Fruit fly (Drosophila melanogaster) whole organism, prepupa: ENCODE measurements around the gene Tudor-SN.

Source experiments
- CG10631 ChIP-seq: fragments of 200-800 bp; sonication (Bioruptor generic); optimal IDR thresholded peaks from 2 replicates; lab custom pipeline; 2016; ENCODE audit warnings: missing biosample characterization, missing genetic modification characterization
- CG10669 ChIP-seq: fragments of 200-800 bp; sonication (Bioruptor generic); optimal IDR thresholded peaks from 3 replicates; lab custom pipeline; 2018; ENCODE audit warnings: missing biosample characterization, mild to moderate bottlenecking, missing genetic modification characterization, moderate library complexity
- CG11762 ChIP-seq: fragments of 200-800 bp; sonication (Bioruptor generic); optimal IDR thresholded peaks from 3 replicates; lab custom pipeline; 2016; ENCODE audit warnings: missing biosample characterization, missing genetic modification characterization; ENCODE audit not compliant: insufficient read depth
- CG11902 ChIP-seq: fragments of 200-800 bp; sonication (Bioruptor generic); optimal IDR thresholded peaks from 3 replicates; lab custom pipeline; 2016; ENCODE audit warnings: missing biosample characterization, missing genetic modification characterization
- CG15336 ChIP-seq: fragments of 200-800 bp; sonication (Bioruptor generic); IDR thresholded peaks from 2 replicates; pipeline ENCODE4 v1.3.6; 2022; ENCODE audit warnings: missing biosample characterization, missing genetic modification characterization
- CG1621 ChIP-seq: fragments of 200-800 bp; sonication (Bioruptor generic); optimal IDR thresholded peaks from 3 replicates; lab custom pipeline; 2018; ENCODE audit warnings: missing biosample characterization, mild to moderate bottlenecking, missing genetic modification characterization
- CG16779 ChIP-seq: fragments of 200-800 bp; sonication (Bioruptor generic); optimal IDR thresholded peaks from 3 replicates; lab custom pipeline; 2017; ENCODE audit warnings: missing biosample characterization, mild to moderate bottlenecking, missing genetic modification characterization
- CG3032 ChIP-seq: fragments of 200-800 bp; optimal IDR thresholded peaks from 2 replicates; lab custom pipeline; 2019; ENCODE audit warnings: missing biosample characterization, mild to moderate bottlenecking, missing genetic modification characterization, moderate library complexity
- CG31627 ChIP-seq: fragments of 200-800 bp; sonication (Bioruptor generic); optimal IDR thresholded peaks from 3 replicates; lab custom pipeline; 2016; ENCODE audit warnings: missing biosample characterization, missing genetic modification characterization
- CG32006 ChIP-seq: fragments of 200-800 bp; sonication (Bioruptor generic); optimal IDR thresholded peaks from 3 replicates; lab custom pipeline; 2017; ENCODE audit warnings: missing biosample characterization, mild to moderate bottlenecking, missing genetic modification characterization
- CG34406 ChIP-seq: fragments of 200-800 bp; sonication (Bioruptor generic); optimal IDR thresholded peaks from 3 replicates; lab custom pipeline; 2016; ENCODE audit warnings: missing biosample characterization, missing genetic modification characterization
- CG3919 ChIP-seq: fragments of 200-800 bp; sonication (Bioruptor generic); optimal IDR thresholded peaks from 3 replicates; lab custom pipeline; 2016; ENCODE audit warnings: missing biosample characterization, missing genetic modification characterization
- CG6163 ChIP-seq: fragments of 200-800 bp; sonication (Bioruptor generic); IDR thresholded peaks from 3 replicates; pipeline ENCODE4 v1.3.6; 2022; ENCODE audit warnings: missing biosample characterization, missing genetic modification characterization
- CG6276 ChIP-seq: fragments of 200-800 bp; sonication (Bioruptor generic); optimal IDR thresholded peaks from 2 replicates; lab custom pipeline; 2017; ENCODE audit warnings: missing biosample characterization, mild to moderate bottlenecking, missing genetic modification characterization
- CG6792 ChIP-seq: fragments of 200-800 bp; sonication (Bioruptor generic); optimal IDR thresholded peaks from 3 replicates; lab custom pipeline; 2016; ENCODE audit warnings: missing biosample characterization, missing genetic modification characterization
- CG6854 ChIP-seq: fragments of 200-800 bp; sonication (Bioruptor generic); optimal IDR thresholded peaks from 2 replicates; lab custom pipeline; 2017; ENCODE audit warnings: missing biosample characterization, mild to moderate bottlenecking, missing genetic modification characterization
- CG8119 ChIP-seq: fragments of 200-800 bp; sonication (Bioruptor generic); IDR thresholded peaks from 3 replicates; pipeline ENCODE4 v1.3.6; 2022; ENCODE audit warnings: missing biosample characterization, missing genetic modification characterization
- CG8632 ChIP-seq: fragments of 200-800 bp; sonication (Bioruptor generic); optimal IDR thresholded peaks from 3 replicates; lab custom pipeline; 2016; ENCODE audit warnings: missing biosample characterization, missing genetic modification characterization
- CG9139 ChIP-seq: fragments of 200-800 bp; sonication (Bioruptor generic); optimal IDR thresholded peaks from 3 replicates; lab custom pipeline; 2017; ENCODE audit warnings: missing biosample characterization, mild to moderate bottlenecking, missing genetic modification characterization
- Eip78C ChIP-seq: fragments of 200-800 bp; sonication (Bioruptor generic); peaks from one replicate; lab custom pipeline; 2016; ENCODE audit warnings: missing biosample characterization, missing genetic modification characterization
- Eip93F ChIP-seq: fragments of 200-800 bp; sonication (Bioruptor generic); optimal IDR thresholded peaks from 2 replicates; lab custom pipeline; 2016; ENCODE audit warnings: missing biosample characterization, mild to moderate bottlenecking, missing genetic modification characterization
- Gug ChIP-seq: fragments of 200-800 bp; sonication (Bioruptor generic); IDR thresholded peaks from 2 replicates; pipeline ENCODE4 v1.3.6; 2022; ENCODE audit warnings: missing biosample characterization, missing genetic modification characterization
- Hr4 ChIP-seq: fragments of 200-800 bp; sonication (Bioruptor generic); optimal IDR thresholded peaks from 3 replicates; lab custom pipeline; 2016; ENCODE audit warnings: missing biosample characterization, missing genetic modification characterization
- Lpt ChIP-seq: fragments of 200-800 bp; sonication (Bioruptor generic); optimal IDR thresholded peaks from 3 replicates; lab custom pipeline; 2016; ENCODE audit warnings: missing biosample characterization, missing genetic modification characterization
- Sox102F ChIP-seq: fragments of 200-800 bp; sonication (Bioruptor generic); optimal IDR thresholded peaks from 2 replicates; lab custom pipeline; 2016; ENCODE audit warnings: missing biosample characterization, mild to moderate bottlenecking, missing genetic modification characterization
- Sox14 ChIP-seq: fragments of 200-800 bp; sonication (Bioruptor generic); optimal IDR thresholded peaks from 3 replicates; lab custom pipeline; 2016; ENCODE audit warnings: missing biosample characterization, missing genetic modification characterization
- Sox15 ChIP-seq: fragments of 200-800 bp; sonication (Bioruptor generic); optimal IDR thresholded peaks from 3 replicates; lab custom pipeline; 2016; ENCODE audit warnings: missing biosample characterization, missing genetic modification characterization
- achi ChIP-seq: fragments of 200-800 bp; sonication (Bioruptor generic); optimal IDR thresholded peaks from 3 replicates; lab custom pipeline; 2016; ENCODE audit warnings: missing biosample characterization, missing genetic modification characterization
- acj6 ChIP-seq: fragments of 200-800 bp; sonication (Bioruptor generic); optimal IDR thresholded peaks from 3 replicates; lab custom pipeline; 2016; ENCODE audit warnings: missing biosample characterization, missing genetic modification characterization
- cyc ChIP-seq: fragments of 200-800 bp; sonication (Bioruptor generic); optimal IDR thresholded peaks from 3 replicates; lab custom pipeline; 2016; ENCODE audit warnings: missing biosample characterization, missing genetic modification characterization
- dsx ChIP-seq: fragments of 200-800 bp; optimal IDR thresholded peaks from 3 replicates; lab custom pipeline; 2019; ENCODE audit warnings: missing biosample characterization, mild to moderate bottlenecking, missing genetic modification characterization, moderate library complexity; ENCODE audit not compliant: poor library complexity, severe bottlenecking
- eg ChIP-seq: fragments of 200-800 bp; sonication (Bioruptor generic); IDR thresholded peaks from 3 replicates; pipeline ENCODE4 v1.3.6; 2022; ENCODE audit warnings: missing biosample characterization, missing genetic modification characterization
- fd85E ChIP-seq: fragments of 200-800 bp; sonication (Bioruptor generic); optimal IDR thresholded peaks from 3 replicates; lab custom pipeline; 2016; ENCODE audit warnings: missing biosample characterization, missing genetic modification characterization
- salr ChIP-seq, 2 experiments: fragments of 200-800 bp; sonication (Bioruptor generic); optimal IDR thresholded peaks; 3 replicates each; lab custom pipeline; 2016 to 2018; ENCODE audit warnings: missing biosample characterization in 2 of 2, missing genetic modification characterization in 2 of 2, mild to moderate bottlenecking in 1 of 2
- spab ChIP-seq: fragments of 200-800 bp; sonication (Bioruptor generic); optimal IDR thresholded peaks from 2 replicates; lab custom pipeline; 2017; ENCODE audit warnings: missing biosample characterization, mild to moderate bottlenecking, missing genetic modification characterization, missing genetic modification reagents
- ss ChIP-seq, 2 experiments: fragments of 200-800 bp; sonication (Bioruptor generic); optimal IDR thresholded peaks; 2 replicates in 1 of 2; 3 replicates in 1 of 2; lab custom pipeline; 2017 to 2018; ENCODE audit warnings: mild to moderate bottlenecking in 2 of 2, missing biosample characterization in 2 of 2, missing genetic modification characterization in 2 of 2, moderate library complexity in 1 of 2
- svp ChIP-seq: fragments of 200-800 bp; sonication (Bioruptor generic); peaks from one replicate; lab custom pipeline; 2016; ENCODE audit warnings: missing biosample characterization, missing genetic modification characterization
- vri ChIP-seq: fragments of 200-800 bp; sonication (Bioruptor generic); optimal IDR thresholded peaks from 3 replicates; lab custom pipeline; 2016; ENCODE audit warnings: missing biosample characterization, mild to moderate bottlenecking, missing genetic modification characterization

Gene Tudor-SN

dm6 chr3L:282276-282675, 18.1 kb upstream of the Tudor-SN start (continued):
- TF ChIP-seq Sox102F (GFP tag; lab: Kevin White, UChicago): no peak
- TF ChIP-seq Hr4: no peak
- TF ChIP-seq CG3919 (GFP tag; lab: Kevin White, UChicago): peak; percentile 1
- no peak for TF ChIP-seq CG6792
- TF ChIP-seq Eip78C (GFP tag; lab: Kevin White, UChicago): no peak
- no peak for TF ChIP-seq dsx (GFP tag; lab: Kevin White, UChicago)
- TF ChIP-seq CG11902 (GFP tag; lab: Kevin White, UChicago): no peak
- no peak for TF ChIP-seq CG34406 (GFP tag; lab: Kevin White, UChicago)
- TF ChIP-seq CG8632 (GFP tag; lab: Kevin White, UChicago): no peak
- no peak for TF ChIP-seq Gug (GFP tag; lab: Robert Waterston, UW)
- TF ChIP-seq cyc: no peak

- TF ChIP-seq acj6: no peak
- no peak for TF ChIP-seq CG6792
Observed at dm6 chr3L:276736-277487, 12.7 kb upstream of the Tudor-SN start, which contains the start of gene RhoGEF3. Gene RhoGEF3 (plus strand): TSS chr3L:277437.

dm6 chr3L:274855-275254, 10.7 kb upstream of the Tudor-SN start, which contains the start of gene ttm2:
Gene ttm2 (plus strand): TSS chr3L:275155.
- TF ChIP-seq CG11762 (GFP tag; lab: Kevin White, UChicago) (no peak), CG10669 (GFP tag; lab: Kevin White, UChicago) (no peak), CG31627 (no peak), svp (no peak), spab (no peak), CG6163 (no peak), CG16779 (no peak), CG34406 (GFP tag; lab: Kevin White, UChicago) (no peak), salr (GFP tag; optimal IDR thresholded peaks at IDR 0.05; lab: Kevin White, UChicago) (no peak), Sox15 (GFP tag; lab: Kevin White, UChicago) (no peak), CG15336 (GFP tag; lab: Robert Waterston, UW) (no peak), Hr4 (no peak), Gug (GFP tag; lab: Robert Waterston, UW) (no peak), achi (GFP tag; lab: Kevin White, UChicago) (no peak), CG10631 (no peak)

- no peak for TF ChIP-seq cyc
- no peak for TF ChIP-seq CG3919 (GFP tag; lab: Kevin White, UChicago)
- no peak for TF ChIP-seq vri
- TF ChIP-seq CG6276 (GFP tag; lab: Kevin White, UChicago): no peak
- TF ChIP-seq, all 60 proteins: peak for 0
Observed at dm6 chr3L:273291-273690, 9.1 kb upstream of the Tudor-SN start, which contains the start of gene CG32845. Gene CG32845 (minus strand): TSS chr3L:273391.

- TF ChIP-seq fd85E (GFP tag; lab: Kevin White, UChicago) (no peak), CG9139 (peak; percentile 56), CG1621 (peak; percentile 52), vri (peak; percentile 8), achi (GFP tag; lab: Kevin White, UChicago) (no peak), Sox14 (GFP tag; lab: Kevin White, UChicago) (no peak), CG16779 (no peak), CG32006 (GFP tag; lab: Kevin White, UChicago) (no peak), CG6163 (peak; percentile 47; the same call in 1 of the 3 replicates), ss (GFP tag; optimal IDR thresholded peaks at IDR 0.05; lab: Kevin White, UChicago) (peak; percentile 2 to 8), svp (peak; percentile 95), eg (GFP tag; lab: Robert Waterston, UW) (peak; percentile 46; the same call in 2 of the 3 replicates), Eip93F (GFP tag; lab: Kevin White, UChicago) (peak; percentile 17), CG3032 (tag; lab: Kevin White, UChicago) (no peak), CG6854 (peak; percentile 76), Sox15 (GFP tag; lab: Kevin White, UChicago) (no peak), CG8119 (GFP tag; lab: Robert Waterston, UW) (peak; percentile 29; the same call in 1 of the 3 replicates), Lpt (GFP tag; lab: Kevin White, UChicago) (peak; percentile 38), Gug (GFP tag; lab: Robert Waterston, UW) (no peak)
- TF ChIP-seq, all 60 proteins: peak for 11
Observed at dm6 chr3L:271501-272249, 7.5 kb upstream of the Tudor-SN start.
